Worm (Caenorhabditis elegans) whole organism, young adult: ENCODE results near the gene Y45G5AM.5.

ENCODE experiments used
- B0336.3 ChIP-seq: fragments of 200-800 bp; sonication (Bioruptor generic); IDR thresholded peaks from 2 replicates; pipeline ENCODE4 v1.3.6; 2022; ENCODE audit warnings: missing genetic modification characterization, missing compliant biosample characterization
- D2030.7 ChIP-seq: fragments of 200-800 bp; sonication (Bioruptor generic); IDR thresholded peaks from 2 replicates; pipeline ENCODE4 v1.3.6; 2022; ENCODE audit warnings: missing genetic modification reagents, missing genetic modification characterization, missing compliant biosample characterization
- F10E7.11 ChIP-seq: sonication (generic microtip); optimal IDR thresholded peaks from 2 replicates; lab custom pipeline; 2017; ENCODE audit warnings: mild to moderate bottlenecking, missing genetic modification characterization, moderate library complexity, missing compliant biosample characterization
- F33H1.4 ChIP-seq: fragments of 200-800 bp; sonication (Bioruptor generic); IDR thresholded peaks from 2 replicates; pipeline ENCODE4 v1.3.6; 2022; ENCODE audit warnings: missing genetic modification reagents, missing genetic modification characterization, missing compliant biosample characterization
- F37B4.10 ChIP-seq: fragments of 200-800 bp; sonication (Bioruptor generic); IDR thresholded peaks from 2 replicates; pipeline ENCODE4 v1.3.6; 2022; ENCODE audit warnings: missing genetic modification characterization, missing compliant biosample characterization
- F39B2.1 ChIP-seq: fragments of 200-800 bp; sonication (Bioruptor generic); IDR thresholded peaks from 2 replicates; pipeline ENCODE4 v1.3.6; 2022; ENCODE audit warnings: missing genetic modification reagents, missing genetic modification characterization, missing compliant biosample characterization
- F49E8.2 ChIP-seq: sonication (generic microtip); optimal IDR thresholded peaks from 3 replicates; lab custom pipeline; 2017; ENCODE audit warnings: missing genetic modification characterization, mild to moderate bottlenecking, missing compliant biosample characterization, antibody characterized with exemption, moderate library complexity; ENCODE audit not compliant: insufficient read depth
- F57C9.4 ChIP-seq: sonication (generic microtip); optimal IDR thresholded peaks from 2 replicates; lab custom pipeline; 2017; ENCODE audit warnings: mild to moderate bottlenecking, missing genetic modification characterization, missing compliant biosample characterization
- K11D2.4 ChIP-seq: fragments of 200-800 bp; sonication (Bioruptor generic); IDR thresholded peaks from 2 replicates; pipeline ENCODE4 v1.3.6; 2022; ENCODE audit warnings: missing genetic modification reagents, missing genetic modification characterization, missing compliant biosample characterization
- T26A5.8 ChIP-seq: sonication (generic microtip); optimal IDR thresholded peaks from 2 replicates; lab custom pipeline; 2016; ENCODE audit warnings: missing genetic modification characterization, missing compliant biosample characterization
- Y53F4B.3 ChIP-seq: fragments of 200-800 bp; sonication (Bioruptor generic); IDR thresholded peaks from 2 replicates; pipeline ENCODE4 v1.3.6; 2022; ENCODE audit warnings: missing genetic modification reagents, missing genetic modification characterization, missing compliant biosample characterization
- Y79H2A.3 ChIP-seq: fragments of 200-800 bp; sonication (Bioruptor generic); conservative IDR thresholded peaks from 2 replicates; pipeline ENCODE4 v1.3.6; 2022; ENCODE audit warnings: missing genetic modification reagents, missing genetic modification characterization, missing compliant biosample characterization
- Y95B8A.8 ChIP-seq: fragments of 200-800 bp; sonication (Bioruptor generic); IDR thresholded peaks from 2 replicates; pipeline ENCODE4 v1.3.6; 2022; ENCODE audit warnings: missing genetic modification reagents, missing genetic modification characterization, missing compliant biosample characterization
- akir-1 ChIP-seq: fragments of 200-800 bp; sonication (Bioruptor generic); optimal IDR thresholded peaks from 2 replicates; lab custom pipeline; 2018; ENCODE audit warnings: mild to moderate bottlenecking, missing genetic modification characterization, moderate library complexity, missing compliant biosample characterization
- attf-5 ChIP-seq: fragments of 200-800 bp; sonication (Bioruptor generic); optimal IDR thresholded peaks from 2 replicates; lab custom pipeline; 2018; ENCODE audit warnings: mild to moderate bottlenecking, missing genetic modification characterization, missing compliant biosample characterization
- bed-2 ChIP-seq: fragments of 200-800 bp; sonication (Bioruptor generic); IDR thresholded peaks from 2 replicates; pipeline ENCODE4 v1.3.6; 2022; ENCODE audit warnings: missing genetic modification reagents, missing genetic modification characterization, missing compliant biosample characterization
- ceh-40 ChIP-seq: fragments of 200-800 bp; sonication (Bioruptor generic); IDR thresholded peaks from 2 replicates; pipeline ENCODE4 v1.3.6; 2022; ENCODE audit warnings: missing genetic modification characterization, missing compliant biosample characterization
- ceh-79 ChIP-seq: sonication (generic microtip); optimal IDR thresholded peaks from 2 replicates; lab custom pipeline; 2017; ENCODE audit warnings: mild to moderate bottlenecking, missing genetic modification characterization, missing compliant biosample characterization
- dox-1 ChIP-seq: fragments of 200-800 bp; sonication (Bioruptor generic); IDR thresholded peaks from 2 replicates; pipeline ENCODE4 v1.3.6; 2022; ENCODE audit warnings: missing genetic modification reagents, missing genetic modification characterization, missing compliant biosample characterization
- dpl-1 ChIP-seq: fragments of 150-350 bp; optimal IDR thresholded peaks from 2 replicates; lab custom pipeline; 2014; ENCODE audit warnings: missing biosample characterization, missing genetic modification reagents, missing genetic modification characterization
- efl-1 ChIP-seq: fragments of 150-350 bp; optimal IDR thresholded peaks from 2 replicates; lab custom pipeline; 2014; ENCODE audit warnings: missing biosample characterization, missing genetic modification reagents, missing genetic modification characterization
- ets-4 ChIP-seq: fragments of 200-800 bp; sonication (Bioruptor generic); optimal IDR thresholded peaks from 2 replicates; lab custom pipeline; 2018; ENCODE audit warnings: mild to moderate bottlenecking, missing genetic modification characterization, missing compliant biosample characterization
- gei-17 ChIP-seq: fragments of 200-800 bp; sonication (Bioruptor generic); optimal IDR thresholded peaks from 2 replicates; lab custom pipeline; 2018; ENCODE audit warnings: mild to moderate bottlenecking, missing genetic modification characterization, missing compliant biosample characterization
- him-1 ChIP-seq: sonication (generic microtip); optimal IDR thresholded peaks from 2 replicates; lab custom pipeline; 2016; ENCODE audit warnings: missing genotype, missing genetic modification reagents, missing genetic modification characterization, missing compliant biosample characterization
- hmg-20 ChIP-seq: fragments of 200-800 bp; sonication (Bioruptor generic); IDR thresholded peaks from 2 replicates; pipeline ENCODE4 v1.3.6; 2022; ENCODE audit warnings: missing genetic modification reagents, missing genetic modification characterization, missing compliant biosample characterization
- hsf-1 ChIP-seq: fragments of 200-800 bp; sonication (Bioruptor generic); IDR thresholded peaks from 2 replicates; pipeline ENCODE4 v1.3.6; 2022; ENCODE audit warnings: missing genetic modification reagents, missing genetic modification characterization, missing compliant biosample characterization
- let-526 ChIP-seq: fragments of 200-800 bp; sonication (Bioruptor generic); IDR thresholded peaks from 2 replicates; pipeline ENCODE4 v1.3.6; 2022; ENCODE audit warnings: missing genetic modification reagents, missing genetic modification characterization, missing compliant biosample characterization
- lin-26 ChIP-seq: fragments of 200-800 bp; sonication (Bioruptor generic); IDR thresholded peaks from 2 replicates; pipeline ENCODE4 v1.3.6; 2022; ENCODE audit warnings: missing genetic modification reagents, missing genetic modification characterization, missing compliant biosample characterization
- lsy-27 ChIP-seq: sonication (generic microtip); optimal IDR thresholded peaks from 2 replicates; lab custom pipeline; 2017; ENCODE audit warnings: missing genetic modification characterization, mild to moderate bottlenecking, missing compliant biosample characterization, antibody characterized with exemption, missing genotype, borderline replicate concordance; ENCODE audit not compliant: insufficient read depth
- madf-10 ChIP-seq: sonication (generic microtip); optimal IDR thresholded peaks from 2 replicates; lab custom pipeline; 2016; ENCODE audit warnings: mild to moderate bottlenecking, missing genetic modification characterization, missing compliant biosample characterization
- madf-8 ChIP-seq: fragments of 200-800 bp; sonication (Bioruptor generic); conservative IDR thresholded peaks from 2 replicates; pipeline ENCODE4 v1.3.6; 2022; ENCODE audit warnings: missing genetic modification reagents, missing genetic modification characterization, missing compliant biosample characterization
- mcd-1 ChIP-seq: fragments of 200-800 bp; sonication (Bioruptor generic); IDR thresholded peaks from 2 replicates; pipeline ENCODE4 v1.3.6; 2022; ENCODE audit warnings: missing genetic modification reagents, missing genetic modification characterization, missing compliant biosample characterization
- nhr-179 ChIP-seq: sonication (generic microtip); optimal IDR thresholded peaks from 2 replicates; lab custom pipeline; 2016; ENCODE audit warnings: mild to moderate bottlenecking, missing genetic modification characterization, missing compliant biosample characterization
- nhr-27 ChIP-seq: fragments of 200-800 bp; sonication (Bioruptor generic); optimal IDR thresholded peaks from 2 replicates; lab custom pipeline; 2018; ENCODE audit warnings: mild to moderate bottlenecking, missing genetic modification characterization, moderate library complexity, missing compliant biosample characterization
- nhr-80 ChIP-seq: sonication (generic microtip); optimal IDR thresholded peaks from 2 replicates; lab custom pipeline; 2016; ENCODE audit warnings: missing genetic modification characterization, missing compliant biosample characterization
- nhr-90 ChIP-seq: sonication (generic microtip); optimal IDR thresholded peaks from 2 replicates; lab custom pipeline; 2016; ENCODE audit warnings: missing genotype, mild to moderate bottlenecking, missing genetic modification characterization, missing compliant biosample characterization
- sdz-38 ChIP-seq: sonication (generic microtip); optimal IDR thresholded peaks from 2 replicates; lab custom pipeline; 2016; ENCODE audit warnings: missing genotype, missing genetic modification characterization, missing compliant biosample characterization
- snpc-1.1 ChIP-seq: sonication (generic microtip); optimal IDR thresholded peaks from 2 replicates; lab custom pipeline; 2017; ENCODE audit warnings: missing genetic modification characterization, mild to moderate bottlenecking, missing compliant biosample characterization, antibody characterized with exemption, moderate library complexity, missing genotype, missing genetic modification reagents; ENCODE audit not compliant: insufficient read depth
- snpc-1.3 ChIP-seq: sonication (generic microtip); optimal IDR thresholded peaks from 2 replicates; lab custom pipeline; 2017; ENCODE audit warnings: missing genetic modification characterization, mild to moderate bottlenecking, missing compliant biosample characterization, antibody characterized with exemption, moderate library complexity, missing genotype, missing genetic modification reagents; ENCODE audit not compliant: insufficient read depth
- snpc-4 ChIP-seq, 5 experiments: fragments of 150-350 bp in 1 of 5; sonication (generic microtip) in 4 of 5; optimal IDR thresholded peaks; 2 replicates each; lab custom pipeline; 2014 to 2018; ENCODE audit warnings: missing genetic modification characterization in 5 of 5, missing biosample characterization in 3 of 5, antibody characterized with exemption in 2 of 5, mild to moderate bottlenecking in 2 of 5, missing compliant biosample characterization in 2 of 5, missing genotype in 2 of 5, moderate library complexity in 2 of 5, missing genetic modification reagents in 1 of 5
- somi-1 ChIP-seq: fragments of 200-800 bp; sonication (Bioruptor generic); optimal IDR thresholded peaks from 2 replicates; lab custom pipeline; 2018; ENCODE audit warnings: mild to moderate bottlenecking, missing genetic modification characterization, missing compliant biosample characterization
- sptf-2 ChIP-seq: fragments of 200-800 bp; sonication (Bioruptor generic); optimal IDR thresholded peaks from 2 replicates; lab custom pipeline; 2018; ENCODE audit warnings: mild to moderate bottlenecking, missing genetic modification characterization, missing compliant biosample characterization
- xnd-1 ChIP-seq: sonication (generic microtip); optimal IDR thresholded peaks from 2 replicates; lab custom pipeline; 2016; ENCODE audit warnings: missing genotype, missing genetic modification reagents, missing genetic modification characterization, missing compliant biosample characterization
- zfh-2 ChIP-seq: fragments of 200-800 bp; sonication (Bioruptor generic); conservative IDR thresholded peaks from 2 replicates; pipeline ENCODE4 v1.3.6; 2022; ENCODE audit warnings: missing genetic modification reagents, missing genetic modification characterization, missing compliant biosample characterization
- zim-3 ChIP-seq: sonication (generic microtip); optimal IDR thresholded peaks from 2 replicates; lab custom pipeline; 2017; ENCODE audit warnings: mild to moderate bottlenecking, missing genetic modification characterization, moderate library complexity, missing compliant biosample characterization
- ztf-22 ChIP-seq: fragments of 200-800 bp; sonication (Bioruptor generic); optimal IDR thresholded peaks from 2 replicates; lab custom pipeline; 2018; ENCODE audit warnings: mild to moderate bottlenecking, missing genetic modification characterization, moderate library complexity, missing compliant biosample characterization
- ztf-26 ChIP-seq: sonication (generic microtip); optimal IDR thresholded peaks from 2 replicates; lab custom pipeline; 2017; ENCODE audit warnings: missing genetic modification characterization, missing compliant biosample characterization
- ztf-28 ChIP-seq: fragments of 200-800 bp; sonication (Bioruptor generic); IDR thresholded peaks from 2 replicates; pipeline ENCODE4 v1.3.6; 2022; ENCODE audit warnings: missing genetic modification reagents, missing genetic modification characterization, missing compliant biosample characterization

Y45G5AM.5 gene

ce11 chrV:4175624-4176023 is 15.4 kb downstream of the Y45G5AM.5 start, which contains the start of the genes coh-4 and pid-5 (continued):
- TF ChIP-seq madf-10 (tag; lab: Kevin White, UChicago) (no peak), snpc-1.1 (tag; lab: Kevin White, UChicago) (peak; percentile 58), nhr-80 (tag; lab: Kevin White, UChicago) (no peak), zfh-2 (GFP tag; lab: Robert Waterston, UW) (no peak), dox-1 (GFP tag; lab: Robert Waterston, UW) (peak; percentile 89), mcd-1 (GFP tag; lab: Robert Waterston, UW) (peak; percentile 83), F37B4.10 (GFP tag; lab: Robert Waterston, UW) (no peak), sdz-38 (tag; lab: Kevin White, UChicago) (no peak), dpl-1 (GFP tag; lab: Kevin White, UChicago) (peak; percentile 92), him-1 (tag; lab: Kevin White, UChicago) (peak; percentile 5), ceh-79 (tag; lab: Kevin White, UChicago) (no peak), nhr-179 (tag; lab: Kevin White, UChicago) (no peak), gei-17 (GFP tag; lab: Kevin White, UChicago) (no peak), ztf-26 (tag; lab: Kevin White, UChicago) (no peak), F57C9.4 (no peak), F49E8.2 (peak; percentile 83), bed-2 (no peak), Y95B8A.8 (GFP tag; lab: Robert Waterston, UW) (peak; percentile 87), F10E7.11 (tag; lab: Kevin White, UChicago) (no peak), snpc-4 (GFP tag; optimal IDR thresholded peaks at IDR 0.05; lab: Kevin White, UChicago) (peak; percentile 44), snpc-4 (tag; optimal IDR thresholded peaks at IDR 0.05; lab: Kevin White, UChicago) (peak in 2 of 4 experiments; percentile 57 to 66), B0336.3 (GFP tag; lab: Robert Waterston, UW) (peak; percentile 74), ceh-40 (GFP tag; lab: Robert Waterston, UW) (no peak), Y53F4B.3 (no peak), madf-8 (peak; percentile 95), xnd-1 (peak; percentile 99), zim-3 (tag; lab: Kevin White, UChicago) (no peak), nhr-27 (tag; lab: Kevin White, UChicago) (no peak), efl-1 (GFP tag; lab: Kevin White, UChicago) (peak; percentile 98), K11D2.4 (GFP tag; lab: Robert Waterston, UW) (no peak), ztf-28 (peak; percentile 68; the same call in 1 of the 2 replicates), nhr-90 (tag; lab: Kevin White, UChicago) (no peak), F33H1.4 (GFP tag; lab: Robert Waterston, UW) (peak; percentile 99), T26A5.8 (tag; lab: Kevin White, UChicago) (no peak), ztf-22 (GFP tag; lab: Kevin White, UChicago) (no peak), sptf-2 (GFP tag; lab: Kevin White, UChicago) (no peak), lin-26 (GFP tag; lab: Robert Waterston, UW) (no peak), hsf-1 (peak; percentile 71), F39B2.1 (GFP tag; lab: Robert Waterston, UW) (no peak), Y79H2A.3 (GFP tag; lab: Robert Waterston, UW) (no peak), lsy-27 (tag; lab: Kevin White, UChicago) (no peak), somi-1 (GFP tag; lab: Kevin White, UChicago) (no peak), ets-4 (GFP tag; lab: Kevin White, UChicago) (no peak), let-526 (GFP tag; lab: Robert Waterston, UW) (no peak), snpc-1.3 (peak; percentile 81), hmg-20 (GFP tag; lab: Robert Waterston, UW) (no peak), D2030.7 (GFP tag; lab: Robert Waterston, UW) (peak; percentile 95), akir-1 (GFP tag; lab: Kevin White, UChicago) (no peak), attf-5 (GFP tag; lab: Kevin White, UChicago) (no peak)
